Worm (Caenorhabditis elegans) whole organism, L1 larva: ENCODE results near the gene pbo-4.

Source experiments
- efl-1 ChIP-seq, 4 experiments: fragments of 150-350 bp; optimal IDR thresholded peaks in 3 of 4; peaks in 1 of 4; 1 replicate in 1 of 4; 2 replicates in 3 of 4; lab custom pipeline; 2014; ENCODE audit warnings: missing biosample characterization in 2 of 4, missing genetic modification characterization in 2 of 4, missing genetic modification reagents in 2 of 4
- elt-2 ChIP-seq: sonication (generic microtip); optimal IDR thresholded peaks from 2 replicates; lab custom pipeline; 2016; ENCODE audit warnings: missing genetic modification characterization, mild to moderate bottlenecking, inconsistent platforms, missing compliant biosample characterization, missing genetic modification reagents
- hlh-17 ChIP-seq: fragments of 200-800 bp; sonication (Bioruptor generic); optimal IDR thresholded peaks from 2 replicates; lab custom pipeline; 2018; ENCODE audit warnings: missing genetic modification characterization, mild to moderate bottlenecking, missing compliant biosample characterization, moderate library complexity, borderline replicate concordance
- hlh-4 ChIP-seq: sonication (generic microtip); optimal IDR thresholded peaks from 2 replicates; lab custom pipeline; 2016; ENCODE audit warnings: mild to moderate bottlenecking, missing genetic modification characterization, missing compliant biosample characterization
- hpl-2 ChIP-seq: fragments of 150-350 bp; optimal IDR thresholded peaks from 2 replicates; lab custom pipeline; 2014; ENCODE audit warnings: missing biosample characterization, missing genetic modification reagents, missing genetic modification characterization
- lin-35 ChIP-seq, 2 experiments: fragments of 150-350 bp; optimal IDR thresholded peaks; 2 replicates each; lab custom pipeline; 2014; ENCODE audit warnings: missing biosample characterization in 2 of 2, missing genetic modification characterization in 2 of 2, missing genetic modification reagents in 2 of 2
- nhr-11 ChIP-seq: fragments of 150-350 bp; optimal IDR thresholded peaks from 2 replicates; lab custom pipeline; 2014; ENCODE audit warnings: missing biosample characterization, missing genetic modification characterization
- nhr-77 ChIP-seq: fragments of 150-350 bp; optimal IDR thresholded peaks from 2 replicates; lab custom pipeline; 2014; ENCODE audit warnings: missing biosample characterization, missing genetic modification characterization
- nhr-85 ChIP-seq: sonication (generic microtip); peaks from one replicate; lab custom pipeline; 2016; ENCODE audit warnings: missing genetic modification characterization, inconsistent platforms, missing compliant biosample characterization
- nhr-90 ChIP-seq: sonication (generic microtip); optimal IDR thresholded peaks from 2 replicates; lab custom pipeline; 2016; ENCODE audit warnings: mild to moderate bottlenecking, missing genetic modification characterization, missing compliant biosample characterization; ENCODE audit not compliant: poor library complexity
- pqm-1 ChIP-seq: sonication (generic microtip); optimal IDR thresholded peaks from 3 replicates; lab custom pipeline; 2017; ENCODE audit warnings: missing biosample characterization, missing genetic modification characterization
- unc-62 ChIP-seq: fragments of 150-350 bp; optimal IDR thresholded peaks from 2 replicates; lab custom pipeline; 2014; ENCODE audit warnings: missing biosample characterization, missing genetic modification reagents, missing genetic modification characterization
- unc-86 ChIP-seq: sonication (generic microtip); optimal IDR thresholded peaks from 2 replicates; lab custom pipeline; 2016; ENCODE audit warnings: missing genetic modification characterization, missing compliant biosample characterization
- ztf-11 ChIP-seq, 2 experiments: sonication (generic microtip); optimal IDR thresholded peaks; 2 replicates each; lab custom pipeline; 2016 to 2017; ENCODE audit warnings: missing genetic modification characterization in 2 of 2, missing biosample characterization in 1 of 2, missing compliant biosample characterization in 1 of 2

pbo-4 gene

DNA sequence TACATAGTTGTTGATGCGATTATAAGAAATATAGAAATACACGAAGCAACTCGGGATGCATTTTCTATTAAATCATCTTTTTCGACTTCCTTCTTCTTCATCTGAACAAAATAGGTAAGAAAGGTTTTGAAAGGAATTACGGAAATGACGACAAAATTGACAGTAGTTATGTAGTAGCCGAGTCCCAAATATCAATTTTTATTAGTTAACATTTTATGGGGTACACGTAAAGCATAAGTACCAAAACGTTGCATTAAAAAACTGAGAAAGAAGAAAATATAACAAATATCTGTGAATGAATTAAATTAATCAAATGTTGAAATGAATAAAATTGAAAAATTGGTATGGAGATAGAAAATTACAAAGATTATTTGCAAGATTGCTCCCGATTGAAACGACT, 47.8 kb downstream of the pbo-4 start, which contains the start of gene col-177:
Gene col-177, minus strand, starts transcription at position 101 of the 400 bp plus-strand sequence.
- no peak for TF ChIP-seq hlh-17 (GFP tag; lab: Kevin White, UChicago)
- TF ChIP-seq nhr-90 (tag; lab: Kevin White, UChicago): no peak
- no peak for TF ChIP-seq efl-1 (optimal IDR thresholded peaks at IDR 0.05; lab: Kevin White, UChicago)
- TF ChIP-seq efl-1 (GFP tag; optimal IDR thresholded peaks at IDR 0.05 in 1 of 2; lab: Kevin White, UChicago): peak in 1 of 2 experiments; percentile 49

DNA sequence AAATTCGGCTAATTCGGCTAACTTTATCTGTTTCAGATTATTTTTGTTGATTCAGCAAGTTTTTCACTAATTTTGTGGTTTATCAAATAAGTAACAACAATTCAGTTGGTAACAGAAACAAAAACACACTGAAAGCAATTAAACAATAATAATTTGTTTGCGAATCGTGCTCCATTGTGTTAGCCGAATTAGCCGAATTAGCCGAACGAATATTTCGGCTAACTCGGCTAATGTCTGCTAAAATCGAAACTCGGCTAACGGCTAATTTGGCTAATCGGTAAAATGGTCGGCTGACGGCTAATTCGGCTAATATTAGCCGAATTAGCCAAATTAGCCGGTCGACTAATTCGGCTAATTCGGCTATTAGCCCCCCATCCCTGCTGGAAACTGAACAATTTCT, 49.8 kb downstream of the pbo-4 start:
- TF ChIP-seq unc-86 (tag; lab: Kevin White, UChicago) (no peak), unc-62 (GFP tag; lab: Kevin White, UChicago) (no peak), nhr-85 (no peak), hlh-4 (tag; lab: Kevin White, UChicago) (no peak), nhr-11 (tag; lab: Kevin White, UChicago) (no peak), ztf-11 (tag; optimal IDR thresholded peaks at IDR 0.05; lab: Kevin White, UChicago) (no peak)
- TF ChIP-seq, all 84 proteins: peak for 0

DNA sequence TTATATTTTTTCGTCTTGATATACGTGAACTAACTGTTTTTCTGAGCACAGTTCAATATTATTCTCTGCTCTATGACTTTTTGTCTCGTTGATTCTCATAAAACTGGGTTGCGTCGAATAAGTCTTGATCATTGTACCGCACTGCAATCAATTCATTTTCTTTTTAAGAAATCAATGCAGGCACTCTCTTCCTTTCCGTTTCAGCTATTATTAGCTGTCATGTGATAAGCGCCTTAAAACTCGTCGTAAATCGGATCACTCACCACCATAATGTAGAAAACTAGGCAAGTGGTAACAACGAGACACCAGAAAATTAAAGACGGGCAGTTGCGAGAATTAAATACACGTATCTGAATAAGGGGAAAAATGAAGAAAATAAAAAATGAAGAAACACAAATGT, 53.5 kb downstream of the pbo-4 start:
- TF ChIP-seq elt-2 (tag; lab: Kevin White, UChicago) (peak; percentile 33), pqm-1 (tag; lab: Kevin White, UChicago) (no peak), nhr-90 (tag; lab: Kevin White, UChicago) (peak; percentile 5), lin-35 (GFP tag; optimal IDR thresholded peaks at IDR 0.05; lab: Kevin White, UChicago) (peak in 1 of 2 experiments; percentile 44), hpl-2 (GFP tag; lab: Kevin White, UChicago) (peak; percentile 32), nhr-77 (tag; lab: Kevin White, UChicago) (no peak)
